Worm (Caenorhabditis elegans) whole organism, late embryonic: ENCODE data around the gene nemt-1.
A peak's percentile ranks its signal among the peaks of the same experiment; 100 is the strongest.

Source experiments
- F13H6.1 ChIP-seq: sonication (generic microtip); optimal IDR thresholded peaks from 2 replicates; lab custom pipeline; 2016; ENCODE audit warnings: missing genetic modification characterization, missing compliant biosample characterization
- T23F11.4 ChIP-seq: fragments of 200-800 bp; sonication (Bioruptor generic); optimal IDR thresholded peaks from 2 replicates; lab custom pipeline; 2018; ENCODE audit warnings: mild to moderate bottlenecking, missing genetic modification characterization, missing compliant biosample characterization
- ahr-1 ChIP-seq: sonication (generic microtip); optimal IDR thresholded peaks from 2 replicates; lab custom pipeline; 2016; ENCODE audit warnings: missing genetic modification characterization, missing compliant biosample characterization
- ceh-48 ChIP-seq: sonication (generic microtip); optimal IDR thresholded peaks from 2 replicates; lab custom pipeline; 2016; ENCODE audit warnings: missing genetic modification characterization, inconsistent platforms, missing compliant biosample characterization
- che-1 ChIP-seq: sonication (generic microtip); optimal IDR thresholded peaks from 2 replicates; lab custom pipeline; 2016; ENCODE audit warnings: mild to moderate bottlenecking, missing genetic modification characterization, missing compliant biosample characterization
- fkh-6 ChIP-seq: sonication (generic microtip); optimal IDR thresholded peaks from 2 replicates; lab custom pipeline; 2016; ENCODE audit warnings: missing genetic modification characterization, missing compliant biosample characterization
- hlh-6 ChIP-seq: sonication (generic microtip); optimal IDR thresholded peaks from 2 replicates; lab custom pipeline; 2016; ENCODE audit warnings: missing genotype, missing genetic modification characterization, missing compliant biosample characterization
- npax-4 ChIP-seq: sonication (generic microtip); optimal IDR thresholded peaks from 2 replicates; lab custom pipeline; 2016; ENCODE audit warnings: missing genetic modification characterization, missing compliant biosample characterization
- pag-3 ChIP-seq: sonication (generic microtip); optimal IDR thresholded peaks from 2 replicates; lab custom pipeline; 2016; ENCODE audit warnings: missing compliant biosample characterization, missing genetic modification characterization, borderline replicate concordance
- sdc-2 ChIP-seq: sonication (generic microtip); optimal IDR thresholded peaks from 2 replicates; lab custom pipeline; 2016; ENCODE audit warnings: missing genotype, missing genetic modification characterization, missing compliant biosample characterization
- sox-4 ChIP-seq: sonication (generic microtip); optimal IDR thresholded peaks from 2 replicates; lab custom pipeline; 2017; ENCODE audit warnings: mild to moderate bottlenecking, missing genetic modification characterization, inconsistent platforms, missing compliant biosample characterization

nemt-1 gene

ce11 chrIV:9268916-9269315, 50.3 kb downstream of the nemt-1 start (continued):
- peak; percentile 65 for TF ChIP-seq sdc-2
- TF ChIP-seq sox-4 (tag; lab: Kevin White, UChicago) = no peak
- peak; percentile 19 for TF ChIP-seq T23F11.4 (GFP tag; lab: Kevin White, UChicago)
- TF ChIP-seq ahr-1 (tag; lab: Kevin White, UChicago) = no peak
- TF ChIP-seq npax-4 = no peak
- no peak for TF ChIP-seq pag-3 (tag; lab: Kevin White, UChicago)
- TF ChIP-seq che-1 (tag; lab: Kevin White, UChicago) = no peak
- no peak for TF ChIP-seq ceh-48 (tag; lab: Kevin White, UChicago)
- TF ChIP-seq hlh-6 (tag; lab: Kevin White, UChicago) = peak; percentile 54
- no peak for TF ChIP-seq fkh-6 (tag; lab: Kevin White, UChicago)
- TF ChIP-seq F13H6.1 (tag; lab: Kevin White, UChicago) = no peak
